Worm (Caenorhabditis elegans) whole organism, early embryonic: Measurements from ENCODE around the gene F55B11.5.

Experiments used
- B0310.2 ChIP-seq: sonication (generic microtip); optimal IDR thresholded peaks from 2 replicates; lab custom pipeline; 2016; ENCODE audit warnings: mild to moderate bottlenecking, missing genetic modification characterization, missing compliant biosample characterization
- F13C5.2 ChIP-seq: sonication (generic microtip); optimal IDR thresholded peaks from 2 replicates; lab custom pipeline; 2017; ENCODE audit warnings: mild to moderate bottlenecking, missing genetic modification characterization, inconsistent platforms, missing compliant biosample characterization
- ama-1 ChIP-seq: fragments of 150-350 bp; optimal IDR thresholded peaks from 2 replicates; lab custom pipeline; 2014
- ceh-13 ChIP-seq: fragments of 200-800 bp; sonication (Bioruptor generic); optimal IDR thresholded peaks from 2 replicates; lab custom pipeline; 2018; ENCODE audit warnings: mild to moderate bottlenecking, missing genetic modification characterization, missing compliant biosample characterization
- flt-1 ChIP-seq: fragments of 200-800 bp; sonication (Bioruptor generic); IDR thresholded peaks from 2 replicates; pipeline ENCODE4 v1.3.6; 2022; ENCODE audit warnings: missing genetic modification characterization, missing compliant biosample characterization
- hmg-4 ChIP-seq: fragments of 200-800 bp; sonication (Bioruptor generic); optimal IDR thresholded peaks from 2 replicates; lab custom pipeline; 2018; ENCODE audit warnings: mild to moderate bottlenecking, missing genetic modification characterization, missing compliant biosample characterization
- hnd-1 ChIP-seq: sonication (generic microtip); optimal IDR thresholded peaks from 2 replicates; lab custom pipeline; 2016; ENCODE audit warnings: missing genetic modification characterization, missing compliant biosample characterization
- pes-1 ChIP-seq: fragments of 200-800 bp; sonication (Bioruptor generic); IDR thresholded peaks from 2 replicates; pipeline ENCODE4 v1.3.6; 2022; ENCODE audit warnings: missing genetic modification reagents, missing genetic modification characterization, missing compliant biosample characterization
- sea-1 ChIP-seq: fragments of 200-800 bp; sonication (Bioruptor generic); conservative IDR thresholded peaks from 2 replicates; pipeline ENCODE4 v1.3.6; 2022; ENCODE audit warnings: missing genetic modification characterization, missing compliant biosample characterization
- tbx-37 ChIP-seq: fragments of 200-800 bp; sonication (Bioruptor generic); conservative IDR thresholded peaks from 2 replicates; pipeline ENCODE4 v1.3.6; 2022; ENCODE audit warnings: missing genetic modification reagents, missing genetic modification characterization, missing compliant biosample characterization
- tra-4 ChIP-seq: sonication (generic microtip); optimal IDR thresholded peaks from 2 replicates; lab custom pipeline; 2017; ENCODE audit warnings: missing genetic modification characterization, missing compliant biosample characterization

ce11 chrIV:14377850-14378249 lies 49.6 kb upstream of the F55B11.5 start:
- no peak for TF ChIP-seq ceh-13 (GFP tag; lab: Kevin White, UChicago)
- TF ChIP-seq tra-4 = no peak
- TF ChIP-seq flt-1 = no peak
- no peak for TF ChIP-seq hnd-1 (tag; lab: Kevin White, UChicago)
- TF ChIP-seq sea-1 (GFP tag; lab: Robert Waterston, UW) = no peak
- TF ChIP-seq pes-1 (GFP tag; lab: Robert Waterston, UW) = no peak
- no peak for TF ChIP-seq hmg-4 (GFP tag; lab: Kevin White, UChicago)
- TF ChIP-seq ama-1 = no peak
- TF ChIP-seq F13C5.2 (tag; lab: Kevin White, UChicago) = no peak
- TF ChIP-seq B0310.2 (tag; lab: Kevin White, UChicago) = no peak
- TF ChIP-seq tbx-37 (GFP tag; lab: Robert Waterston, UW) = no peak
